Fruit fly (Drosophila melanogaster) whole organism, embryonic: ENCODE data around the gene CG34041.

Experiments
- Ada2b ChIP-seq: fragments of 200-800 bp; sonication (Bioruptor generic); IDR thresholded peaks from 2 replicates; pipeline ENCODE4 v1.3.6; 2022; ENCODE audit warnings: missing biosample characterization, missing genetic modification characterization
- CG10543 ChIP-seq: fragments of 200-800 bp; sonication (Bioruptor generic); optimal IDR thresholded peaks from 3 replicates; lab custom pipeline; 2017; ENCODE audit warnings: missing biosample characterization, mild to moderate bottlenecking, missing genetic modification characterization, moderate library complexity
- CG10654 ChIP-seq: fragments of 200-800 bp; sonication (Bioruptor generic); optimal IDR thresholded peaks from 2 replicates; lab custom pipeline; 2016; ENCODE audit warnings: missing biosample characterization, missing genetic modification characterization
- CG12942 ChIP-seq: fragments of 200-800 bp; sonication (Bioruptor generic); optimal IDR thresholded peaks from 3 replicates; lab custom pipeline; 2016; ENCODE audit warnings: missing biosample characterization, missing genetic modification characterization
- CG13424 ChIP-seq: fragments of 200-800 bp; sonication (Bioruptor generic); optimal IDR thresholded peaks from 2 replicates; lab custom pipeline; 2019; ENCODE audit warnings: missing biosample characterization, mild to moderate bottlenecking, missing genetic modification characterization, moderate library complexity
- CG14441 ChIP-seq: fragments of 200-800 bp; sonication (Bioruptor generic); IDR thresholded peaks from 2 replicates; pipeline ENCODE4 v1.3.6; 2022; ENCODE audit warnings: missing biosample characterization, missing genetic modification characterization
- CG17361 ChIP-seq: fragments of 200-800 bp; sonication (Bioruptor generic); IDR thresholded peaks from 3 replicates; pipeline ENCODE4 v1.3.6; 2022; ENCODE audit warnings: missing biosample characterization, missing genetic modification characterization
- CG32767 ChIP-seq: fragments of 200-800 bp; sonication (Bioruptor generic); IDR thresholded peaks from 2 replicates; pipeline ENCODE4 v1.3.6; 2022; ENCODE audit warnings: missing biosample characterization, missing genetic modification characterization
- CG4820 ChIP-seq: fragments of 200-800 bp; sonication (Bioruptor generic); optimal IDR thresholded peaks from 3 replicates; lab custom pipeline; 2016; ENCODE audit warnings: missing biosample characterization, missing genetic modification characterization
- CG6683 ChIP-seq: fragments of 200-800 bp; sonication (Bioruptor generic); optimal IDR thresholded peaks from 2 replicates; lab custom pipeline; 2017; ENCODE audit warnings: missing biosample characterization, mild to moderate bottlenecking, missing genetic modification characterization, missing genetic modification reagents
- CG9797 ChIP-seq: fragments of 200-800 bp; sonication (Bioruptor generic); optimal IDR thresholded peaks from 3 replicates; lab custom pipeline; 2018; ENCODE audit warnings: missing biosample characterization, mild to moderate bottlenecking, missing genetic modification characterization
- Camta ChIP-seq: fragments of 200-800 bp; sonication (Bioruptor generic); optimal IDR thresholded peaks from 2 replicates; lab custom pipeline; 2016; ENCODE audit warnings: missing biosample characterization, missing genetic modification characterization
- Dip2 ChIP-seq: fragments of 200-800 bp; sonication (Bioruptor generic); IDR thresholded peaks from 2 replicates; pipeline ENCODE4 v1.3.6; 2022; ENCODE audit warnings: missing biosample characterization, missing genetic modification characterization
- E2f2 ChIP-seq: fragments of 200-800 bp; sonication (Bioruptor generic); IDR thresholded peaks from 2 replicates; pipeline ENCODE4 v1.3.6; 2022; ENCODE audit warnings: missing biosample characterization, missing genetic modification characterization
- Lpt ChIP-seq: fragments of >200 bp; optimal IDR thresholded peaks from 2 replicates; lab custom pipeline; 2018; ENCODE audit warnings: missing biosample characterization, missing genetic modification characterization
- Myb ChIP-seq: fragments of 200-800 bp; sonication (Bioruptor generic); optimal IDR thresholded peaks from 2 replicates; lab custom pipeline; 2016; ENCODE audit warnings: missing biosample characterization, missing genetic modification characterization
- Rx ChIP-seq: fragments of 200-800 bp; sonication (Bioruptor generic); IDR thresholded peaks from 2 replicates; pipeline ENCODE4 v1.3.6; 2022; ENCODE audit warnings: missing biosample characterization, missing genetic modification characterization
- Sin3A ChIP-seq: fragments of >200 bp; optimal IDR thresholded peaks from 2 replicates; lab custom pipeline; 2018
- Sox102F ChIP-seq: fragments of 200-800 bp; sonication (Bioruptor generic); optimal IDR thresholded peaks from 2 replicates; lab custom pipeline; 2018; ENCODE audit warnings: missing biosample characterization, mild to moderate bottlenecking, missing genetic modification characterization, moderate library complexity
- Taf1 ChIP-seq: fragments of 200-800 bp; sonication (Bioruptor generic); IDR thresholded peaks from 2 replicates; pipeline ENCODE4 v1.3.6; 2022; ENCODE audit warnings: missing biosample characterization, missing genetic modification characterization
- Xrp1 ChIP-seq: fragments of 200-800 bp; sonication (Bioruptor generic); IDR thresholded peaks from 2 replicates; pipeline ENCODE4 v1.3.6; 2022; ENCODE audit warnings: missing biosample characterization, missing genetic modification characterization
- aop ChIP-seq: fragments of 200-800 bp; sonication (Bioruptor generic); IDR thresholded peaks from 2 replicates; pipeline ENCODE4 v1.3.6; 2022; ENCODE audit warnings: missing biosample characterization, missing genetic modification characterization
- az2 ChIP-seq: fragments of 200-800 bp; sonication (Bioruptor generic); optimal IDR thresholded peaks from 3 replicates; lab custom pipeline; 2016; ENCODE audit warnings: missing biosample characterization, missing genetic modification characterization
- chm ChIP-seq: fragments of 200-800 bp; sonication (Bioruptor generic); IDR thresholded peaks from 2 replicates; pipeline ENCODE4 v1.3.6; 2022; ENCODE audit warnings: missing biosample characterization, missing genetic modification characterization
- croc ChIP-seq: fragments of 200-800 bp; sonication (Bioruptor generic); conservative IDR thresholded peaks from 3 replicates; pipeline ENCODE4 v1.3.6; 2022; ENCODE audit warnings: missing biosample characterization, missing genetic modification characterization
- dpn ChIP-seq, 2 experiments: fragments of 200-800 bp; sonication (Bioruptor generic); optimal IDR thresholded peaks; 3 replicates each; lab custom pipeline; 2016; ENCODE audit warnings: missing biosample characterization in 2 of 2, missing genetic modification characterization in 2 of 2
- gce ChIP-seq: fragments of 200-800 bp; sonication (Bioruptor generic); IDR thresholded peaks from 3 replicates; pipeline ENCODE4 v1.3.6; 2022; ENCODE audit warnings: missing biosample characterization, missing genetic modification characterization
- ham ChIP-seq: fragments of 200-800 bp; sonication (Bioruptor generic); IDR thresholded peaks from 2 replicates; pipeline ENCODE4 v1.3.6; 2022; ENCODE audit warnings: missing biosample characterization, missing genetic modification characterization
- hkb ChIP-seq, 2 experiments: fragments of 200-800 bp in 1 of 2; fragments of >200 bp in 1 of 2; sonication (Bioruptor generic) in 1 of 2; IDR thresholded peaks in 1 of 2; optimal IDR thresholded peaks in 1 of 2; 2 replicates each; pipeline versions ENCODE4 v1.3.6 to Lab custom; 2017 to 2022; ENCODE audit warnings: missing biosample characterization in 1 of 2, missing genetic modification characterization in 1 of 2
- hth ChIP-seq: fragments of >200 bp; optimal IDR thresholded peaks from 2 replicates; lab custom pipeline; 2017; ENCODE audit warnings: inconsistent platforms
- lmd ChIP-seq: fragments of 200-800 bp; sonication (Bioruptor generic); IDR thresholded peaks from 2 replicates; pipeline ENCODE4 v1.3.6; 2022; ENCODE audit warnings: missing biosample characterization, missing genetic modification characterization
- lola ChIP-seq, 3 experiments: fragments of >200 bp in 2 of 3; fragments of 200-800 bp in 1 of 3; sonication (Bioruptor generic) in 1 of 3; optimal IDR thresholded peaks; 2 replicates each; lab custom pipeline; 2017 to 2019; ENCODE audit warnings: missing biosample characterization in 3 of 3, missing genetic modification characterization in 3 of 3, mild to moderate bottlenecking in 1 of 3, moderate library complexity in 1 of 3
- luna ChIP-seq: fragments of 200-800 bp; sonication (Bioruptor generic); optimal IDR thresholded peaks from 2 replicates; lab custom pipeline; 2016; ENCODE audit warnings: missing biosample characterization, missing genetic modification characterization
- nerfin-2 ChIP-seq: fragments of 200-800 bp; sonication (Bioruptor generic); IDR thresholded peaks from 2 replicates; pipeline ENCODE4 v1.3.6; 2022; ENCODE audit warnings: missing biosample characterization, missing genetic modification characterization; ENCODE audit not compliant: partially characterized antibody
- nmo ChIP-seq: fragments of 200-800 bp; sonication (Bioruptor generic); optimal IDR thresholded peaks from 2 replicates; lab custom pipeline; 2018; ENCODE audit warnings: missing biosample characterization, mild to moderate bottlenecking, missing genetic modification characterization, moderate library complexity
- pzg ChIP-seq: fragments of 200-800 bp; sonication (Bioruptor generic); optimal IDR thresholded peaks from 3 replicates; lab custom pipeline; 2018; ENCODE audit warnings: missing biosample characterization, mild to moderate bottlenecking, missing genetic modification characterization, moderate library complexity
- salm ChIP-seq: fragments of 200-800 bp; sonication (Bioruptor generic); optimal IDR thresholded peaks from 2 replicates; lab custom pipeline; 2018; ENCODE audit warnings: missing biosample characterization, mild to moderate bottlenecking, missing genetic modification characterization
- so ChIP-seq: fragments of 200-800 bp; sonication (Bioruptor generic); IDR thresholded peaks from 3 replicates; pipeline ENCODE4 v1.3.6; 2022; ENCODE audit warnings: missing biosample characterization, missing genetic modification characterization
- trem ChIP-seq: fragments of 200-800 bp; optimal IDR thresholded peaks from 3 replicates; lab custom pipeline; 2019; ENCODE audit warnings: missing biosample characterization, mild to moderate bottlenecking, missing genetic modification characterization, moderate library complexity
- ttk ChIP-seq: fragments of 200-800 bp; sonication (Bioruptor generic); IDR thresholded peaks from 2 replicates; pipeline ENCODE4 v2.1.2; 2022; ENCODE audit warnings: missing biosample characterization, missing genetic modification characterization
- tup ChIP-seq: fragments of 200-800 bp; sonication (Bioruptor generic); optimal IDR thresholded peaks from 2 replicates; lab custom pipeline; 2016; ENCODE audit warnings: missing biosample characterization, mild to moderate bottlenecking, missing genetic modification characterization, moderate library complexity

Gene CG34041

dm6 chr3R:30531989-30532653, 24.3 kb downstream of the CG34041 start, which contains the start of gene tmod (continued):
- TF ChIP-seq CG17361 (GFP tag; lab: Robert Waterston, UW), result no peak
- peak; percentile 27 for TF ChIP-seq CG12942
- TF ChIP-seq CG10654 (GFP tag; lab: Kevin White, UChicago), result peak; percentile 25
- no peak for TF ChIP-seq pzg (GFP tag; lab: Kevin White, UChicago)
- no peak for TF ChIP-seq Lpt (GFP tag; lab: Kevin White, UChicago)
- peak; percentile 61 for TF ChIP-seq salm (tag; lab: Kevin White, UChicago)
- TF ChIP-seq Ada2b (GFP tag; lab: Robert Waterston, UW), result 0 out of 2 replicates have a peak, but pooled peaks have one; percentile 30
- TF ChIP-seq Sin3A (lab: Kevin White, UChicago), result no peak
- TF ChIP-seq Dip2 (GFP tag; lab: Robert Waterston, UW), result no peak
- TF ChIP-seq CG32767 (GFP tag; lab: Robert Waterston, UW), result 0 out of 2 replicates have a peak, but pooled peaks have one; percentile 32
- no peak for TF ChIP-seq so (GFP tag; lab: Robert Waterston, UW)
- peak; percentile 21; the same call in 1 of the 3 replicates for TF ChIP-seq croc
- no peak for TF ChIP-seq CG9797 (GFP tag; lab: Kevin White, UChicago)
- TF ChIP-seq nerfin-2 (GFP tag; lab: Robert Waterston, UW), result no peak
- TF ChIP-seq Myb (GFP tag; lab: Kevin White, UChicago), result peak; percentile 22
- TF ChIP-seq CG10543 (GFP tag; lab: Kevin White, UChicago), result peak; percentile 64
- no peak for TF ChIP-seq CG6683
- TF ChIP-seq CG13424, result peak; percentile 63
- no peak for TF ChIP-seq hkb (optimal IDR thresholded peaks at IDR 0.05; lab: Kevin White, UChicago)
- TF ChIP-seq hkb (GFP tag; IDR thresholded peaks at IDR 0.05; lab: Robert Waterston, UW), result peak; percentile 49; the same call in 1 of the 2 replicates
- TF ChIP-seq tup (GFP tag; lab: Kevin White, UChicago), result no peak
- peak; percentile 59 for TF ChIP-seq trem (tag; lab: Kevin White, UChicago)
- TF ChIP-seq nmo (GFP tag; lab: Kevin White, UChicago), result peak; percentile 72
- TF ChIP-seq Camta (GFP tag; lab: Kevin White, UChicago), result peak; percentile 27
- TF ChIP-seq CG14441 (GFP tag; lab: Robert Waterston, UW), result 0 out of 2 replicates have a peak, but pooled peaks have one; percentile 5
- no peak for TF ChIP-seq gce (GFP tag; lab: Robert Waterston, UW)
- peak; percentile 52; the same call in 1 of the 2 replicates for TF ChIP-seq chm
- TF ChIP-seq hth (lab: Kevin White, UChicago), result no peak
- no peak for TF ChIP-seq Taf1 (GFP tag; lab: Robert Waterston, UW)
- peak; percentile 20; the same call in 1 of the 2 replicates for TF ChIP-seq E2f2 (GFP tag; lab: Robert Waterston, UW)
- TF ChIP-seq luna, result no peak
- TF ChIP-seq ham (GFP tag; lab: Robert Waterston, UW), result no peak
- peak; percentile 95 for TF ChIP-seq aop
- peak; percentile 57 for TF ChIP-seq Sox102F (GFP tag; lab: Kevin White, UChicago)
- TF ChIP-seq lola (GFP tag; optimal IDR thresholded peaks at IDR 0.05; lab: Kevin White, UChicago), result peak in 1 of 3 experiments; percentile 49
- TF ChIP-seq Rx (GFP tag; lab: Robert Waterston, UW), result peak; percentile 37; the same call in 1 of the 2 replicates
- 0 out of 2 replicates have a peak, but pooled peaks have one; percentile 28 for TF ChIP-seq lmd
- no peak for TF ChIP-seq ttk (GFP tag; lab: Robert Waterston, UW)
- peak; percentile 58 for TF ChIP-seq az2
- TF ChIP-seq Xrp1 (GFP tag; lab: Robert Waterston, UW), result peak; percentile 29; the same call in 1 of the 2 replicates
- TF ChIP-seq dpn (GFP tag; optimal IDR thresholded peaks at IDR 0.05; lab: Kevin White, UChicago), result peak in 1 of 2 experiments; percentile 52
- peak; percentile 43 for TF ChIP-seq CG4820 (GFP tag; lab: Kevin White, UChicago)
